Worm (Caenorhabditis elegans): Measurements from ENCODE around the gene math-25.
"Not testable (repeated sequence)": the region's sequence is repeated elsewhere in the genome, so short reads cannot be mapped to it uniquely, and the experiment has no call there.

math-25 gene

DNA sequence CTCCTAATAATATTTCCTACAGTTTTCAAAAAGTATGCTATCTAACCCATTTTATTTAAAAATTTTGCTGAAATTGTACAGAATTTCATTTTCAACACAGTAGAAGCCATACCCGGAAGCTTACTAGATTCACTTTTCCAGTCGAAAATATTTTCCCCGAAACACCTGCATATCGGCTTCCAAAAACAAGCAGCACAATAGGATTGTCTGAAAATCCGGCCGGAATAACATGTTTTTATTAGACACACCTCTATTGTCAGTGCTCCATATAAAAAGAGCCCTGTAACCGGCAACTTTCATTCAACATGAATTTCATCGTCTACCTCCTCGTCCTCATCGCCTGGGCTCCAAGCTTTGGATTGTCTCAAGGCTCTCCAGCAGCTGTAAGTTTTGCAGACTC lies 43.4 kb upstream of the math-25 start, which contains the start of gene C52E2.2:
TSS of gene C52E2.2 (plus strand) at position 301 of the 400 bp plus-strand sequence.
- TF ChIP-seq snpc-4 (tag; optimal IDR thresholded peaks at IDR 0.05) (no peak), nhr-11 (tag; optimal IDR thresholded peaks at IDR 0.05) (no peak), unc-39 (tag; optimal IDR thresholded peaks at IDR 0.05) (no peak), nhr-77 (tag; optimal IDR thresholded peaks at IDR 0.05) (no peak), aly-2 (tag; optimal IDR thresholded peaks at IDR 0.05) (no peak), ceh-16 (tag; optimal IDR thresholded peaks at IDR 0.05) (no peak), mml-1 (tag; optimal IDR thresholded peaks at IDR 0.05) (no peak), ama-1 (optimal IDR thresholded peaks at IDR 0.05) (no peak), elt-3 (tag; optimal IDR thresholded peaks at IDR 0.05) (no peak), tbx-2 (tag; optimal IDR thresholded peaks at IDR 0.05) (no peak), ztf-11 (tag; optimal IDR thresholded peaks at IDR 0.05) (no peak), nhr-25 (tag; optimal IDR thresholded peaks at IDR 0.05) (no peak), pqm-1 (tag; optimal IDR thresholded peaks at IDR 0.05) (no peak), egl-5 (tag; optimal IDR thresholded peaks at IDR 0.05) (no peak), nhr-23 (tag; optimal IDR thresholded peaks at IDR 0.05) (no peak), jun-1 (tag; optimal IDR thresholded peaks at IDR 0.05) (no peak), hmg-11 (tag; optimal IDR thresholded peaks at IDR 0.05) (no peak), lin-15B (tag; optimal IDR thresholded peaks at IDR 0.05) (no peak), nhr-237 (tag; optimal IDR thresholded peaks at IDR 0.05) (no peak), lsy-12 (tag; optimal IDR thresholded peaks at IDR 0.05) (no peak)

DNA sequence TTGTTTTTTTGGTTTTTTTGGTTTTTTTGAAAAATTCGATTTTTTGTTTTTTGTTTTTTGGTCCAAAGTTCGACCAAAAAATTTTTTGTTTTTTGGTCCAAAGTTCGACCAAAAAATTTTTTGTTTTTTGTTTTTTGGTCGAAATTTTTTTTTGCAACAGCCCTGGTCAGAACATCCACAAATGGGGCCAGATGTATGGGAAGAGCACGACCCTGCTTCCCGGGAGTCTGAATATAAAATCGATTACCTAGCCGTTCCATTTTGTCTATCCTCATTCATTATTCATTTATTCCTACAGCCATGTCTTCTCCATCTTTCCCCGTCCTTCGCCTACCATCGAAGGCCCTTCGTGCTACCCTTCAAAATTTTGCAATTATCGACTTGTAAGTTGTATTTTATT lies 41.8 kb upstream of the math-25 start, which contains the start of gene fbxb-95:
TSS of gene fbxb-95 (plus strand) at position 301 of the 400 bp plus-strand sequence.
- TF ChIP-seq nhr-23, nhr-25, tbx-2 (tag; optimal IDR thresholded peaks at IDR 0.05): not testable (repeated sequence)

DNA sequence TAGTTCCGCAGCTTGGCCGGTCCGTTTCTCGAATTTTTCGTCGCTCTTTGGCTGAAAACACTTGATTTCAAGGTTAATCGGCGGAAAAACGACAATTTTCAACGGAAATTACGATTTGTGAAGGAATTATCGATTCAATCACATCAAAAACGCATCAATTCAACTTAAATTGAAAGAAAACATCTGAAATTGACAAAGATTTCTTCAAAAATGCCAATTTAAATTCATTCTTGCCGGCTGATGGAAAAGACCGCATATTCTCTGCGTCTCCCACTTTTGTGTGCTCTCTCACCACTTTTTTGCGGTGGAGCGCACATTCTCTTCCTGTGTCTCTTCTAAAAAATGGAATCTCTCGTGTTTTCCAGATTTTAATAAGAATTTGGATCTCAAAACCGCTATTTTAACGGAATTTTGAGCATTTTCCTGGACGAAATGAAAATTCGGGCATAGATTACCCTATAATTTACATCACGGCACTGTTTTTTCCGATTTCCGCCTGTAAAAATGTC lies 34.5 kb upstream of the math-25 start, which contains the start of gene C16C4.18:
TSS of gene C16C4.18 (minus strand) at position 51 of the 509 bp plus-strand sequence.
- not testable (repeated sequence) for TF ChIP-seq ceh-28 (tag; optimal IDR thresholded peaks at IDR 0.05); fkh-10 (GFP tag; optimal IDR thresholded peaks at IDR 0.05); daf-12 (tag; optimal IDR thresholded peaks at IDR 0.05)

DNA sequence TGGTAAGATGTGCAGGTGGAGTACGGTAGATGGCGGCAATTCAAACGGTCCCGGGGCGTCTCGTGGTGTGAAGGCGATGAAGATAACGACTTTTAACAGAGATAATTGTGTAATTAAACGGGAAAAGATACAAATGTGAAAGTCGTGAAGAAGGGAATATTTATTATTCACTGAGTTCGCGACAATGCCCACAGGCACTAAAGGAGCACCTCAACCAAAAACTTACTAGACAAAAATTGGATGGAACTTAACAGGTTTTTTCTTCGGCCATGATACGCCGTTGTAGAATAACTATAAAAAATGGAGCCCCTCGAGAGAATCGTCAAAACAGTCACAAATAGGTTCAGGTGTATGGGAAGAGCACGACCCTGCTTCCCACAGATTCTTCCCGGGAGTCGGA lies 33.5 kb upstream of the math-25 start, which contains the start of gene fbxb-98:
TSS of gene fbxb-98 (plus strand) at position 301 of the 400 bp plus-strand sequence.
- TF ChIP-seq nhr-11, tbx-2, skn-1 (tag; optimal IDR thresholded peaks at IDR 0.05): not testable (repeated sequence)

DNA sequence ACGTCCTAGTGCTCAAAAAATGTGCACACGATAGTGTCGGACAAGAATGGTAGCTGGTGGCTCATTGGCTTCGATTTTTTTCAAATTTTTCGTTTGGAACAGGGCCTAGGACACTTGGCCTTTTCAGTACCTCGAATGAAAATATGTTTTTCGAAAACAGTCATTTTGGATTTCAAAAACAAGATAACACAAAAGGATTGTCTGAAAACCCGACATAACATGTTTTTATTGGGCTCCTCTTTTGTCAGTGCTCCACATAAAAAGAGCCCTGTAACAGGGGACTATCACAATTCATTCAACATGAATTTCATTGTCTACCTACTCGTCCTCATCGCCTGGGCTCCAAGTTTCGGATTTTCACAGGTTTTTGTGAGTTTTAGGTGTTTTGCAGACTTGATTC lies 31.6 kb upstream of the math-25 start, which contains the start of gene C16C4.17:
TSS of gene C16C4.17 (plus strand) at position 301 of the 400 bp plus-strand sequence.
- TF ChIP-seq nhr-12 (tag; optimal IDR thresholded peaks at IDR 0.05) (no peak), nhr-25 (tag; optimal IDR thresholded peaks at IDR 0.05) (no peak), sea-2 (GFP tag; optimal IDR thresholded peaks at IDR 0.05) (no peak), skn-1 (tag; optimal IDR thresholded peaks at IDR 0.05) (no peak), ZK546.5 (tag; optimal IDR thresholded peaks at IDR 0.05) (no peak), ceh-16 (tag; optimal IDR thresholded peaks at IDR 0.05) (no peak), fkh-2 (tag; optimal IDR thresholded peaks at IDR 0.05) (no peak), nhr-77 (tag; optimal IDR thresholded peaks at IDR 0.05) (no peak), elt-1 (tag; optimal IDR thresholded peaks at IDR 0.05) (no peak), jun-1 (tag; optimal IDR thresholded peaks at IDR 0.05) (no peak), egl-5 (tag; optimal IDR thresholded peaks at IDR 0.05) (no peak), ztf-4 (tag; optimal IDR thresholded peaks at IDR 0.05) (no peak), ceh-82 (tag; optimal IDR thresholded peaks at IDR 0.05) (no peak), lin-15B (tag; optimal IDR thresholded peaks at IDR 0.05) (no peak), egl-27 (tag; optimal IDR thresholded peaks at IDR 0.05) (no peak), unc-62 (GFP tag; optimal IDR thresholded peaks at IDR 0.05) (no peak)
